Worm (Caenorhabditis elegans): ENCODE measurements around the gene tbb-4.

ce11 chrX:9472170-9472569 lies 35.5 kb upstream of the tbb-4 start, which contains the start of gene gap-2:
- TF ChIP-seq snpc-4 (tag; optimal IDR thresholded peaks at IDR 0.05): no peak
- TF ChIP-seq elt-3 (tag; optimal IDR thresholded peaks at IDR 0.05): no peak
- no peak for TF ChIP-seq nhr-23 (tag; optimal IDR thresholded peaks at IDR 0.05)
- no peak for TF ChIP-seq ztf-4 (tag; optimal IDR thresholded peaks at IDR 0.05)
